Worm (Caenorhabditis elegans) whole organism, L2 larva: ENCODE results near the gene F23F12.13.

Experiments used
- lsy-2 ChIP-seq, 2 experiments: fragments of 150-350 bp in 1 of 2; sonication (generic microtip) in 1 of 2; optimal IDR thresholded peaks; 2 replicates each; lab custom pipeline; 2014 to 2017; ENCODE audit warnings: missing biosample characterization in 2 of 2, missing genetic modification characterization in 2 of 2
- zag-1 ChIP-seq: fragments of 150-350 bp; optimal IDR thresholded peaks from 2 replicates; lab custom pipeline; 2014; ENCODE audit warnings: missing biosample characterization, missing genetic modification characterization

DNA sequence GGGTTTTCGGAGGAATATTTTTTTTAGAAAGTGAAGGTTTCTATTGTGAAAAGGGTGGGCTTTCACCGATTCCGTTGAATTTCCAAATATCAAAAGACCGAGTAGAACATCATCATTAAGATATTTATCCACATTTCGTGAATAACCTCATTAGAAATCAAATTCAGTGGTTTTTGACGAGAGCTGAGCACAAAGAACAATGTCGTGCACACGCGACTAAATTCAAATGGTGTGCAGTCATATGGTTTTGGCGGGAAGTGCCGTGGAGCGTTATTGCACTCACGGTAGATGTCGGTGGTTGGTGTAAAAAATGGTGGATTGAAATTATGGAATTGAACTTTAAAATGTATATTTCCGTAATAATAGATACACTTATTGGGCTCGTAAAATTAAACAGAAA is 42.8 kb upstream of the F23F12.13 start:
- TF ChIP-seq lsy-2 (tag; optimal IDR thresholded peaks at IDR 0.05; lab: Kevin White, UChicago) (peak in 1 of 2 experiments; percentile 15), zag-1 (no peak)
